Worm (Caenorhabditis elegans): ENCODE data around the gene T04C10.3.
A peak's percentile ranks its signal among the peaks of the same experiment; 100 is the strongest.

T04C10.3 gene

ce11 chrX:14853712-14854217, 41.6 kb downstream of the T04C10.3 start, which contains the start of the genes C27C12.1 and C27C12.4:
Gene C27C12.1, minus strand, starts transcription at chrX:14853762.
Gene C27C12.4, plus strand, starts transcription at chrX:14854086.
- TF ChIP-seq nhr-76 (tag; optimal IDR thresholded peaks at IDR 0.05) = no peak
- TF ChIP-seq nhr-19 (GFP tag; conservative IDR thresholded peaks at IDR 0.05) = peak; percentile 88
- TF ChIP-seq hlh-17 (GFP tag; optimal IDR thresholded peaks at IDR 0.05; ENCODE audit: borderline replicate concordance) = no peak
- TF ChIP-seq irx-1 (tag; optimal IDR thresholded peaks at IDR 0.05) = peak; percentile 85
- peak; percentile 94 for TF ChIP-seq tbx-2 (tag; optimal IDR thresholded peaks at IDR 0.05)
- TF ChIP-seq F16B12.6 (tag; optimal IDR thresholded peaks at IDR 0.05) = peak; percentile 99
- TF ChIP-seq skn-1 (tag; optimal IDR thresholded peaks at IDR 0.05) = peak; percentile 73
- TF ChIP-seq vab-15 (tag; optimal IDR thresholded peaks at IDR 0.05) = no peak
- TF ChIP-seq unc-62 (GFP tag; optimal IDR thresholded peaks at IDR 0.05) = no peak
- TF ChIP-seq Y116A8C.19 (tag; optimal IDR thresholded peaks at IDR 0.05; ENCODE audit: borderline replicate concordance) = no peak
- TF ChIP-seq blmp-1 (tag; optimal IDR thresholded peaks at IDR 0.05) = peak; percentile 59
- TF ChIP-seq unc-130 (tag; optimal IDR thresholded peaks at IDR 0.05) = peak; percentile 84
- peak; percentile 83 for TF ChIP-seq mab-9 (GFP tag; IDR thresholded peaks at IDR 0.05)
- TF ChIP-seq dpl-1 (GFP tag; optimal IDR thresholded peaks at IDR 0.05) = peak; percentile 71 to 79 (median 79)
- peak; percentile 94 for TF ChIP-seq snu-23 (GFP tag; optimal IDR thresholded peaks at IDR 0.05)
- peak in 1 of 2 experiments; percentile 90 for TF ChIP-seq mdl-1 (tag; optimal IDR thresholded peaks at IDR 0.05)
- TF ChIP-seq lin-15B (tag; optimal IDR thresholded peaks at IDR 0.05) = peak; percentile 50
- peak; percentile 83 for TF ChIP-seq xbp-1 (tag; optimal IDR thresholded peaks at IDR 0.05)
- TF ChIP-seq ceh-82 (tag; optimal IDR thresholded peaks at IDR 0.05) = peak; percentile 82 to 90 (median 84)
- no peak for TF ChIP-seq ama-1 (optimal IDR thresholded peaks at IDR 0.05)
- TF ChIP-seq ztf-11 (tag; optimal IDR thresholded peaks at IDR 0.05) = peak in 1 of 2 experiments; percentile 82
- TF ChIP-seq nhr-77 (tag; optimal IDR thresholded peaks at IDR 0.05) = peak; percentile 66
- TF ChIP-seq hpl-2 (GFP tag; optimal IDR thresholded peaks at IDR 0.05) = peak; percentile 13
- TF ChIP-seq C16A3.4 (tag; optimal IDR thresholded peaks at IDR 0.05) = peak; percentile 92
- peak; percentile 80 to 86 for TF ChIP-seq efl-1 (optimal IDR thresholded peaks at IDR 0.05)
- peak; percentile 67 to 95 for TF ChIP-seq efl-1 (GFP tag; optimal IDR thresholded peaks at IDR 0.05 in 1 of 2)
- peak; percentile 55 for TF ChIP-seq fos-1 (tag; optimal IDR thresholded peaks at IDR 0.05)
- TF ChIP-seq C04F5.9 (tag; optimal IDR thresholded peaks at IDR 0.05) = peak; percentile 61
- TF ChIP-seq nhr-85 (tag) = peak; percentile 93
- no peak for TF ChIP-seq nhr-237 (tag; optimal IDR thresholded peaks at IDR 0.05)
- peak; percentile 25 for TF ChIP-seq ceh-8 (GFP tag; optimal IDR thresholded peaks at IDR 0.05)
- no peak for TF ChIP-seq nhr-12 (tag; optimal IDR thresholded peaks at IDR 0.05)
- TF ChIP-seq nhr-20 (tag; optimal IDR thresholded peaks at IDR 0.05) = peak; percentile 93
- TF ChIP-seq mep-1 (tag; optimal IDR thresholded peaks at IDR 0.05) = peak; percentile 93
- TF ChIP-seq ces-1 (GFP tag; optimal IDR thresholded peaks at IDR 0.05) = no peak
- TF ChIP-seq sptf-1 (tag; optimal IDR thresholded peaks at IDR 0.05) = no peak
- TF ChIP-seq zip-4 (GFP tag; optimal IDR thresholded peaks at IDR 0.05) = peak; percentile 54
- TF ChIP-seq fkh-10 (GFP tag; optimal IDR thresholded peaks at IDR 0.05) = peak; percentile 90
- no peak for TF ChIP-seq egl-27 (tag; optimal IDR thresholded peaks at IDR 0.05)
- peak; percentile 90 for TF ChIP-seq fkh-8 (tag; optimal IDR thresholded peaks at IDR 0.05)
- TF ChIP-seq dsc-1 (tag; optimal IDR thresholded peaks at IDR 0.05) = peak; percentile 83
- peak; percentile 80 for TF ChIP-seq ceh-90 (tag; optimal IDR thresholded peaks at IDR 0.05)
- TF ChIP-seq ceh-63 (GFP tag; optimal IDR thresholded peaks at IDR 0.05) = no peak
- TF ChIP-seq lin-13 (GFP tag; optimal IDR thresholded peaks at IDR 0.05) = peak; percentile 66
- TF ChIP-seq grh-1 (GFP tag; IDR thresholded peaks at IDR 0.05) = peak; percentile 67
- TF ChIP-seq alr-1 (tag; optimal IDR thresholded peaks at IDR 0.05; ENCODE audit: borderline replicate concordance) = no peak
- TF ChIP-seq efl-3 (GFP tag; optimal IDR thresholded peaks at IDR 0.05) = no peak
- TF ChIP-seq unc-86 (tag; optimal IDR thresholded peaks at IDR 0.05) = peak; percentile 83
- peak in 3 of 6 experiments; percentile 44 to 70 (median 67) for TF ChIP-seq elt-3 (tag; optimal IDR thresholded peaks at IDR 0.05)
- peak; percentile 76 for TF ChIP-seq isw-1 (GFP tag; IDR thresholded peaks at IDR 0.05)
- TF ChIP-seq unc-30 (tag; optimal IDR thresholded peaks at IDR 0.05) = no peak
- peak; percentile 54 for TF ChIP-seq lin-39 (tag; optimal IDR thresholded peaks at IDR 0.05)
- no peak for TF ChIP-seq C34B4.2 (tag; optimal IDR thresholded peaks at IDR 0.05)
